Worm (Caenorhabditis elegans): ENCODE data around the gene ZK512.4.

DNA sequence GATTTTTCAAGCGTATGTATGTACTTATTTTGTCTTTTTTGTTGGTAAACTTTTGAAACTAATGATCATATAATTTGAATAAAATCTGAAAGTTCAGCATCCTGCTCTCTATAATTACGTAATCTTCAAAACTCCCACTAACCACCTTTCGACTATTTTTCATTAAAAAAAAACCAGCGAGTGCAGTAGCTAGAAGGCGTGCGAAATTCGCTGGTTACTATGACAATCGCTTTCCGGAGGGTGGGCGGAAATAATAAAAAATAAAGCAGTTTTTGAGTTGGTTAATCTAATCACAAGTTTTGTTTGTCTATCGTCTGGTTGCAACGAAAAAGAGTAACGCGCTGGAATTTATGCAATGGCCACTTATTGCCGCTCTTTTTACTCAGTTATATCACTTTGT, 9.6 kb downstream of the ZK512.4 start, which contains the start of gene irld-34:
- TF ChIP-seq nhr-6 (tag; optimal IDR thresholded peaks at IDR 0.05) = no peak
- TF ChIP-seq mxl-3 (GFP tag; optimal IDR thresholded peaks at IDR 0.05) = no peak
- no peak for TF ChIP-seq F49E8.2 (tag; optimal IDR thresholded peaks at IDR 0.05; ENCODE audit: borderline replicate concordance)
- TF ChIP-seq dmd-9 (GFP tag; IDR thresholded peaks at IDR 0.05) = no peak

Data from whole organism, L4 larva.